Worm (Caenorhabditis elegans) whole organism, young adult: ENCODE measurements around the gene btb-12.
A peak's percentile ranks its signal among the peaks of the same experiment; 100 is the strongest.

Experiments
- B0336.3 ChIP-seq: fragments of 200-800 bp; sonication (Bioruptor generic); IDR thresholded peaks from 2 replicates; pipeline ENCODE4 v1.3.6; 2022; ENCODE audit warnings: missing genetic modification characterization, missing compliant biosample characterization
- D2030.7 ChIP-seq: fragments of 200-800 bp; sonication (Bioruptor generic); IDR thresholded peaks from 2 replicates; pipeline ENCODE4 v1.3.6; 2022; ENCODE audit warnings: missing genetic modification reagents, missing genetic modification characterization, missing compliant biosample characterization
- F10E7.11 ChIP-seq: sonication (generic microtip); optimal IDR thresholded peaks from 2 replicates; lab custom pipeline; 2017; ENCODE audit warnings: mild to moderate bottlenecking, missing genetic modification characterization, moderate library complexity, missing compliant biosample characterization
- F33H1.4 ChIP-seq: fragments of 200-800 bp; sonication (Bioruptor generic); IDR thresholded peaks from 2 replicates; pipeline ENCODE4 v1.3.6; 2022; ENCODE audit warnings: missing genetic modification reagents, missing genetic modification characterization, missing compliant biosample characterization
- F39B2.1 ChIP-seq: fragments of 200-800 bp; sonication (Bioruptor generic); IDR thresholded peaks from 2 replicates; pipeline ENCODE4 v1.3.6; 2022; ENCODE audit warnings: missing genetic modification reagents, missing genetic modification characterization, missing compliant biosample characterization
- F57A8.1 ChIP-seq: fragments of 200-800 bp; sonication (Bioruptor generic); optimal IDR thresholded peaks from 2 replicates; lab custom pipeline; 2018; ENCODE audit warnings: mild to moderate bottlenecking, missing genetic modification characterization, moderate library complexity, missing compliant biosample characterization
- Y79H2A.3 ChIP-seq: fragments of 200-800 bp; sonication (Bioruptor generic); conservative IDR thresholded peaks from 2 replicates; pipeline ENCODE4 v1.3.6; 2022; ENCODE audit warnings: missing genetic modification reagents, missing genetic modification characterization, missing compliant biosample characterization
- ama-1 ChIP-seq, 3 experiments: fragments of 150-350 bp in 1 of 3; sonication (generic microtip) in 2 of 3; optimal IDR thresholded peaks; 2 replicates each; lab custom pipeline; 2014 to 2018; ENCODE audit warnings: missing biosample characterization in 2 of 3, missing genetic modification characterization in 2 of 3, missing genetic modification reagents in 2 of 3
- atf-7 ChIP-seq: sonication (generic microtip); optimal IDR thresholded peaks from 2 replicates; lab custom pipeline; 2017; ENCODE audit warnings: mild to moderate bottlenecking, missing genetic modification characterization, missing compliant biosample characterization
- bed-1 ChIP-seq: fragments of 200-800 bp; sonication (Bioruptor generic); IDR thresholded peaks from 2 replicates; pipeline ENCODE4 v1.3.6; 2022; ENCODE audit warnings: missing genetic modification reagents, missing genetic modification characterization, missing compliant biosample characterization
- cebp-2 ChIP-seq: fragments of 200-800 bp; sonication (Bioruptor generic); IDR thresholded peaks from 2 replicates; pipeline ENCODE4 v1.3.6; 2022; ENCODE audit warnings: missing genetic modification characterization, missing compliant biosample characterization
- ceh-100 ChIP-seq: fragments of 200-800 bp; sonication (Bioruptor generic); IDR thresholded peaks from 2 replicates; pipeline ENCODE4 v1.3.6; 2022; ENCODE audit warnings: missing genetic modification reagents, missing genetic modification characterization, missing compliant biosample characterization
- ceh-27 ChIP-seq: fragments of 200-800 bp; sonication (Bioruptor generic); optimal IDR thresholded peaks from 2 replicates; lab custom pipeline; 2018; ENCODE audit warnings: mild to moderate bottlenecking, missing genetic modification characterization, moderate library complexity, missing compliant biosample characterization
- ceh-58 ChIP-seq: fragments of 200-800 bp; sonication (Bioruptor generic); IDR thresholded peaks from 2 replicates; pipeline ENCODE4 v1.3.6; 2022; ENCODE audit warnings: missing genetic modification characterization, missing compliant biosample characterization
- chd-7 ChIP-seq: sonication (generic microtip); optimal IDR thresholded peaks from 2 replicates; lab custom pipeline; 2016; ENCODE audit warnings: mild to moderate bottlenecking, missing genetic modification characterization, moderate library complexity, missing compliant biosample characterization
- die-1 ChIP-seq: sonication (generic microtip); optimal IDR thresholded peaks from 2 replicates; lab custom pipeline; 2016; ENCODE audit warnings: missing genotype, mild to moderate bottlenecking, missing genetic modification characterization, missing compliant biosample characterization
- dpl-1 ChIP-seq: fragments of 150-350 bp; optimal IDR thresholded peaks from 2 replicates; lab custom pipeline; 2014; ENCODE audit warnings: missing biosample characterization, missing genetic modification reagents, missing genetic modification characterization
- efl-1 ChIP-seq: fragments of 150-350 bp; optimal IDR thresholded peaks from 2 replicates; lab custom pipeline; 2014; ENCODE audit warnings: missing biosample characterization, missing genetic modification reagents, missing genetic modification characterization
- egl-18 ChIP-seq: fragments of 200-800 bp; sonication (Bioruptor generic); IDR thresholded peaks from 2 replicates; pipeline ENCODE4 v1.3.6; 2022; ENCODE audit warnings: missing genetic modification reagents, missing genetic modification characterization, missing compliant biosample characterization
- hmg-1.2 ChIP-seq: fragments of 200-800 bp; sonication (Bioruptor generic); IDR thresholded peaks from 2 replicates; pipeline ENCODE4 v1.3.6; 2022; ENCODE audit warnings: missing genetic modification reagents, missing genetic modification characterization, missing compliant biosample characterization
- lin-40 ChIP-seq: sonication (generic microtip); optimal IDR thresholded peaks from 2 replicates; lab custom pipeline; 2016; ENCODE audit warnings: missing genetic modification characterization, mild to moderate bottlenecking, missing compliant biosample characterization, missing genotype, missing genetic modification reagents
- madf-10 ChIP-seq: sonication (generic microtip); optimal IDR thresholded peaks from 2 replicates; lab custom pipeline; 2016; ENCODE audit warnings: mild to moderate bottlenecking, missing genetic modification characterization, missing compliant biosample characterization
- madf-3 ChIP-seq: fragments of 200-800 bp; sonication (Bioruptor generic); IDR thresholded peaks from 2 replicates; pipeline ENCODE4 v1.3.6; 2022; ENCODE audit warnings: missing genetic modification reagents, missing genetic modification characterization, missing compliant biosample characterization
- madf-6 ChIP-seq: fragments of 200-800 bp; sonication (Bioruptor generic); IDR thresholded peaks from 2 replicates; pipeline ENCODE4 v1.3.6; 2022; ENCODE audit warnings: missing genetic modification reagents, missing genetic modification characterization, missing compliant biosample characterization
- mel-28 ChIP-seq: sonication (generic microtip); optimal IDR thresholded peaks from 2 replicates; lab custom pipeline; 2016; ENCODE audit warnings: borderline replicate concordance, mild to moderate bottlenecking, missing genetic modification characterization, missing compliant biosample characterization
- nhr-27 ChIP-seq: fragments of 200-800 bp; sonication (Bioruptor generic); optimal IDR thresholded peaks from 2 replicates; lab custom pipeline; 2018; ENCODE audit warnings: mild to moderate bottlenecking, missing genetic modification characterization, moderate library complexity, missing compliant biosample characterization
- nhr-80 ChIP-seq: sonication (generic microtip); optimal IDR thresholded peaks from 2 replicates; lab custom pipeline; 2016; ENCODE audit warnings: missing genetic modification characterization, missing compliant biosample characterization
- pbrm-1 ChIP-seq: fragments of 200-800 bp; sonication (Bioruptor generic); IDR thresholded peaks from 2 replicates; pipeline ENCODE4 v1.3.6; 2022; ENCODE audit warnings: missing genetic modification reagents, missing genetic modification characterization, missing compliant biosample characterization
- snpc-1.1 ChIP-seq: sonication (generic microtip); optimal IDR thresholded peaks from 2 replicates; lab custom pipeline; 2017; ENCODE audit warnings: missing genetic modification characterization, mild to moderate bottlenecking, missing compliant biosample characterization, antibody characterized with exemption, moderate library complexity, missing genotype, missing genetic modification reagents; ENCODE audit not compliant: insufficient read depth
- snpc-4 ChIP-seq, 5 experiments: fragments of 150-350 bp in 1 of 5; sonication (generic microtip) in 4 of 5; optimal IDR thresholded peaks; 2 replicates each; lab custom pipeline; 2014 to 2018; ENCODE audit warnings: missing genetic modification characterization in 5 of 5, missing biosample characterization in 3 of 5, antibody characterized with exemption in 2 of 5, mild to moderate bottlenecking in 2 of 5, missing compliant biosample characterization in 2 of 5, missing genotype in 2 of 5, moderate library complexity in 2 of 5, missing genetic modification reagents in 1 of 5
- tbp1 ChIP-seq: fragments of 200-800 bp; sonication (Bioruptor generic); optimal IDR thresholded peaks from 2 replicates; lab custom pipeline; 2018; ENCODE audit warnings: mild to moderate bottlenecking, missing genetic modification characterization, missing compliant biosample characterization
- unc-130 ChIP-seq: sonication (generic microtip); optimal IDR thresholded peaks from 2 replicates; lab custom pipeline; 2016; ENCODE audit warnings: missing genetic modification reagents, missing genetic modification characterization, missing compliant biosample characterization
- xnd-1 ChIP-seq: sonication (generic microtip); optimal IDR thresholded peaks from 2 replicates; lab custom pipeline; 2016; ENCODE audit warnings: missing genotype, missing genetic modification reagents, missing genetic modification characterization, missing compliant biosample characterization
- ztf-18 ChIP-seq: sonication (generic microtip); optimal IDR thresholded peaks from 2 replicates; lab custom pipeline; 2016; ENCODE audit warnings: missing genotype, mild to moderate bottlenecking, missing genetic modification characterization, missing compliant biosample characterization

The btb-12 gene

ce11 chrII:1663516-1663915 is 8.5 kb downstream of the btb-12 start, which contains the start of gene duxl-1 (continued):
- TF ChIP-seq B0336.3 (GFP tag; lab: Robert Waterston, UW) (no peak), ceh-100 (no peak), cebp-2 (GFP tag; lab: Robert Waterston, UW) (no peak), F57A8.1 (GFP tag; lab: Kevin White, UChicago) (no peak), egl-18 (no peak), madf-6 (GFP tag; lab: Robert Waterston, UW) (no peak), pbrm-1 (GFP tag; lab: Robert Waterston, UW) (no peak), F39B2.1 (no peak), nhr-80 (tag; lab: Kevin White, UChicago) (peak; percentile 57), unc-130 (GFP tag; lab: Kevin White, UChicago) (no peak), hmg-1.2 (GFP tag; lab: Robert Waterston, UW) (peak; percentile 53; the same call in 1 of the 2 replicates), nhr-27 (tag; lab: Kevin White, UChicago) (no peak), ama-1 (optimal IDR thresholded peaks at IDR 0.05; lab: Kevin White, UChicago) (no peak), ama-1 (GFP tag; optimal IDR thresholded peaks at IDR 0.05; lab: Kevin White, UChicago) (no peak), madf-10 (no peak), Y79H2A.3 (GFP tag; lab: Robert Waterston, UW) (no peak), chd-7 (tag; lab: Kevin White, UChicago) (no peak), snpc-4 (GFP tag; optimal IDR thresholded peaks at IDR 0.05; lab: Kevin White, UChicago) (no peak), snpc-4 (tag; optimal IDR thresholded peaks at IDR 0.05; lab: Kevin White, UChicago) (no peak), ceh-58 (no peak), F33H1.4 (GFP tag; lab: Robert Waterston, UW) (no peak), tbp1 (peak; percentile 15), bed-1 (no peak), snpc-1.1 (tag; lab: Kevin White, UChicago) (no peak), die-1 (tag; lab: Kevin White, UChicago) (no peak), xnd-1 (no peak), atf-7 (tag; lab: Kevin White, UChicago) (peak; percentile 90), dpl-1 (GFP tag; lab: Kevin White, UChicago) (no peak)

- TF ChIP-seq F10E7.11 (tag; lab: Kevin White, UChicago) = no peak
- no peak for TF ChIP-seq madf-3 (GFP tag; lab: Robert Waterston, UW)
- no peak for TF ChIP-seq nhr-80 (tag; lab: Kevin White, UChicago)
Observed at ce11 chrII:1666025-1666424, 11.0 kb downstream of the btb-12 start, which contains the start of gene srlf-29. Gene srlf-29, plus strand, starts transcription at chrII:1666325.

- no peak for TF ChIP-seq D2030.7 (GFP tag; lab: Robert Waterston, UW)
- TF ChIP-seq madf-3 (GFP tag; lab: Robert Waterston, UW) = no peak
- TF ChIP-seq mel-28 (tag; lab: Kevin White, UChicago) = no peak
- no peak for TF ChIP-seq lin-40 (tag; lab: Kevin White, UChicago)
- no peak for TF ChIP-seq ceh-27 (GFP tag; lab: Kevin White, UChicago)
- TF ChIP-seq ztf-18 (tag; lab: Kevin White, UChicago) = no peak
- no peak for TF ChIP-seq efl-1 (GFP tag; lab: Kevin White, UChicago)
Observed at ce11 chrII:1668913-1669312, 13.9 kb downstream of the btb-12 start, which contains the start of gene srw-97. Gene srw-97, minus strand, starts transcription at chrII:1669013.
